Worm (Caenorhabditis elegans): Measurements from ENCODE around the gene srh-78.

Gene srh-78

ce11 chrV:216847-217246 is at the start of gene srh-78:
TSS of gene srh-78 (plus strand) at chrV:217147.
- TF ChIP-seq med-1 (GFP tag; optimal IDR thresholded peaks at IDR 0.05; ENCODE audit: insufficient read depth): no peak
- TF ChIP-seq cog-1 (tag; optimal IDR thresholded peaks at IDR 0.05): no peak
- TF ChIP-seq flt-1 (GFP tag; IDR thresholded peaks at IDR 0.05): no peak
- no peak for TF ChIP-seq ztf-29 (GFP tag; IDR thresholded peaks at IDR 0.05)
- no peak for TF ChIP-seq tab-1 (GFP tag; IDR thresholded peaks at IDR 0.05)
- no peak for TF ChIP-seq ztf-23 (GFP tag; IDR thresholded peaks at IDR 0.05)
- TF ChIP-seq T22C8.4 (GFP tag; IDR thresholded peaks at IDR 0.05): no peak
- no peak for TF ChIP-seq ref-1 (GFP tag; conservative IDR thresholded peaks at IDR 0.05)
- no peak for TF ChIP-seq klf-2 (GFP tag; conservative IDR thresholded peaks at IDR 0.05)

ce11 chrV:172110-172509 is 44.8 kb upstream of the srh-78 start, which contains the start of gene cfap-36:
TSS of gene cfap-36 (minus strand) at chrV:172210.
- TF ChIP-seq flt-1 (GFP tag; IDR thresholded peaks at IDR 0.05): no peak
- TF ChIP-seq T22C8.4 (GFP tag; IDR thresholded peaks at IDR 0.05): no peak
- no peak for TF ChIP-seq klf-2 (GFP tag; conservative IDR thresholded peaks at IDR 0.05)
- no peak for TF ChIP-seq ztf-23 (GFP tag; IDR thresholded peaks at IDR 0.05)
- no peak for TF ChIP-seq med-1 (GFP tag; optimal IDR thresholded peaks at IDR 0.05; ENCODE audit: insufficient read depth)
- TF ChIP-seq cog-1 (tag; optimal IDR thresholded peaks at IDR 0.05): no peak
- no peak for TF ChIP-seq ref-1 (GFP tag; conservative IDR thresholded peaks at IDR 0.05)
- TF ChIP-seq ztf-29 (GFP tag; IDR thresholded peaks at IDR 0.05): no peak
- TF ChIP-seq tab-1 (GFP tag; IDR thresholded peaks at IDR 0.05): no peak

ce11 chrV:173437-173836 is 43.5 kb upstream of the srh-78 start:
- TF ChIP-seq tab-1 (GFP tag; IDR thresholded peaks at IDR 0.05) (no peak), klf-2 (GFP tag; conservative IDR thresholded peaks at IDR 0.05) (0 out of 2 replicates have a peak, but pooled peaks have one; percentile 31)

- TF ChIP-seq ref-1 (GFP tag; conservative IDR thresholded peaks at IDR 0.05) (no peak), flt-1 (GFP tag; IDR thresholded peaks at IDR 0.05) (no peak), T22C8.4 (GFP tag; IDR thresholded peaks at IDR 0.05) (no peak), med-1 (GFP tag; optimal IDR thresholded peaks at IDR 0.05; ENCODE audit: insufficient read depth) (no peak)
These were observed 42.4 kb upstream of the srh-78 start for ce11 chrV:174520-174919.

ce11 chrV:176870-177467 is 40.0 kb upstream of the srh-78 start, which contains the start of gene cul-3:
TSS of gene cul-3 (plus strand) at chrV:177417.
- TF ChIP-seq cog-1 (tag; optimal IDR thresholded peaks at IDR 0.05) (no peak), ztf-23 (GFP tag; IDR thresholded peaks at IDR 0.05) (no peak), T22C8.4 (GFP tag; IDR thresholded peaks at IDR 0.05) (no peak), klf-2 (GFP tag; conservative IDR thresholded peaks at IDR 0.05) (no peak), tab-1 (GFP tag; IDR thresholded peaks at IDR 0.05) (no peak), ref-1 (GFP tag; conservative IDR thresholded peaks at IDR 0.05) (no peak), flt-1 (GFP tag; IDR thresholded peaks at IDR 0.05) (no peak), ztf-29 (GFP tag; IDR thresholded peaks at IDR 0.05) (no peak), med-1 (GFP tag; optimal IDR thresholded peaks at IDR 0.05; ENCODE audit: insufficient read depth) (no peak)

ce11 chrV:185124-185523 is 31.8 kb upstream of the srh-78 start:
- TF ChIP-seq ztf-29 (GFP tag; IDR thresholded peaks at IDR 0.05) (no peak), flt-1 (GFP tag; IDR thresholded peaks at IDR 0.05) (no peak), T22C8.4 (GFP tag; IDR thresholded peaks at IDR 0.05) (no peak), ref-1 (GFP tag; conservative IDR thresholded peaks at IDR 0.05) (no peak), ztf-23 (GFP tag; IDR thresholded peaks at IDR 0.05) (no peak), med-1 (GFP tag; optimal IDR thresholded peaks at IDR 0.05; ENCODE audit: insufficient read depth) (no peak), cog-1 (tag; optimal IDR thresholded peaks at IDR 0.05) (no peak), klf-2 (GFP tag; conservative IDR thresholded peaks at IDR 0.05) (no peak), tab-1 (GFP tag; IDR thresholded peaks at IDR 0.05) (no peak)

- TF ChIP-seq T22C8.4 (GFP tag; IDR thresholded peaks at IDR 0.05) (no peak), klf-2 (GFP tag; conservative IDR thresholded peaks at IDR 0.05) (no peak), cog-1 (tag; optimal IDR thresholded peaks at IDR 0.05) (no peak), ztf-29 (GFP tag; IDR thresholded peaks at IDR 0.05) (no peak), tab-1 (GFP tag; IDR thresholded peaks at IDR 0.05) (no peak), ref-1 (GFP tag; conservative IDR thresholded peaks at IDR 0.05) (no peak), flt-1 (GFP tag; IDR thresholded peaks at IDR 0.05) (no peak), ztf-23 (GFP tag; IDR thresholded peaks at IDR 0.05) (no peak), med-1 (GFP tag; optimal IDR thresholded peaks at IDR 0.05; ENCODE audit: insufficient read depth) (no peak)
These were observed 31.2 kb upstream of the srh-78 start, which contains the start of gene arid-1 for ce11 chrV:185694-186217. TSS of gene arid-1 (plus strand) at chrV:186167.

ce11 chrV:189436-189835 is 27.5 kb upstream of the srh-78 start:
- TF ChIP-seq flt-1 (GFP tag; IDR thresholded peaks at IDR 0.05) (no peak), ztf-23 (GFP tag; IDR thresholded peaks at IDR 0.05) (no peak), tab-1 (GFP tag; IDR thresholded peaks at IDR 0.05) (no peak), ref-1 (GFP tag; conservative IDR thresholded peaks at IDR 0.05) (no peak), T22C8.4 (GFP tag; IDR thresholded peaks at IDR 0.05) (no peak), cog-1 (tag; optimal IDR thresholded peaks at IDR 0.05) (no peak), ztf-29 (GFP tag; IDR thresholded peaks at IDR 0.05) (no peak), med-1 (GFP tag; optimal IDR thresholded peaks at IDR 0.05; ENCODE audit: insufficient read depth) (no peak)

- TF ChIP-seq ref-1 (GFP tag; conservative IDR thresholded peaks at IDR 0.05) (no peak), T22C8.4 (GFP tag; IDR thresholded peaks at IDR 0.05) (no peak), klf-2 (GFP tag; conservative IDR thresholded peaks at IDR 0.05) (no peak), ztf-29 (GFP tag; IDR thresholded peaks at IDR 0.05) (no peak), med-1 (GFP tag; optimal IDR thresholded peaks at IDR 0.05; ENCODE audit: insufficient read depth) (no peak), cog-1 (tag; optimal IDR thresholded peaks at IDR 0.05) (no peak), ztf-23 (GFP tag; IDR thresholded peaks at IDR 0.05) (no peak), tab-1 (GFP tag; IDR thresholded peaks at IDR 0.05) (no peak), flt-1 (GFP tag; IDR thresholded peaks at IDR 0.05) (no peak)
These were observed 22.2 kb upstream of the srh-78 start for ce11 chrV:194760-195159.

- TF ChIP-seq med-1 (GFP tag; optimal IDR thresholded peaks at IDR 0.05; ENCODE audit: insufficient read depth): no peak
- TF ChIP-seq T22C8.4 (GFP tag; IDR thresholded peaks at IDR 0.05): no peak
- no peak for TF ChIP-seq klf-2 (GFP tag; conservative IDR thresholded peaks at IDR 0.05)
- TF ChIP-seq flt-1 (GFP tag; IDR thresholded peaks at IDR 0.05): no peak
- no peak for TF ChIP-seq tab-1 (GFP tag; IDR thresholded peaks at IDR 0.05)
- no peak for TF ChIP-seq ztf-23 (GFP tag; IDR thresholded peaks at IDR 0.05)
- no peak for TF ChIP-seq ztf-29 (GFP tag; IDR thresholded peaks at IDR 0.05)
- no peak for TF ChIP-seq ref-1 (GFP tag; conservative IDR thresholded peaks at IDR 0.05)
- no peak for TF ChIP-seq cog-1 (tag; optimal IDR thresholded peaks at IDR 0.05)
These were observed 15.6 kb upstream of the srh-78 start, which contains the start of gene trpp-1 for ce11 chrV:201300-201699. TSS of gene trpp-1 (plus strand) at chrV:201600.
